Fruit fly (Drosophila melanogaster) whole organism, adult: ENCODE results near the gene CG8677.

Experiments used
- CG12768 ChIP-seq: fragments of 200-800 bp; sonication (Bioruptor generic); optimal IDR thresholded peaks from 2 replicates; lab custom pipeline; 2017; ENCODE audit warnings: missing biosample characterization, missing genetic modification characterization, mild to moderate bottlenecking, moderate library complexity, missing genetic modification reagents
- CG1620 ChIP-seq: fragments of 200-800 bp; sonication (Bioruptor generic); optimal IDR thresholded peaks from 2 replicates; lab custom pipeline; 2016; ENCODE audit warnings: missing biosample characterization, missing genetic modification characterization
- CG33017 ChIP-seq: fragments of 200-800 bp; sonication (Bioruptor generic); optimal IDR thresholded peaks from 2 replicates; lab custom pipeline; 2018; ENCODE audit warnings: missing biosample characterization, mild to moderate bottlenecking, missing genetic modification characterization, moderate library complexity
- CG5204 ChIP-seq: fragments of 200-800 bp; sonication (Bioruptor generic); optimal IDR thresholded peaks from 2 replicates; lab custom pipeline; 2016; ENCODE audit warnings: missing biosample characterization, missing genetic modification characterization
- Crg-1 ChIP-seq: fragments of 200-800 bp; sonication (Bioruptor generic); optimal IDR thresholded peaks from 2 replicates; lab custom pipeline; 2016; ENCODE audit warnings: missing biosample characterization, missing genetic modification characterization
- Hr96 ChIP-seq: fragments of 200-800 bp; sonication (Bioruptor generic); optimal IDR thresholded peaks from 2 replicates; lab custom pipeline; 2016; ENCODE audit warnings: missing biosample characterization, missing genetic modification characterization
- bab1 ChIP-seq: fragments of 200-800 bp; sonication (Bioruptor generic); optimal IDR thresholded peaks from 3 replicates; lab custom pipeline; 2019; ENCODE audit warnings: missing biosample characterization, mild to moderate bottlenecking, missing genetic modification characterization, moderate library complexity
- cnc ChIP-seq, 2 experiments: fragments of >200 bp; optimal IDR thresholded peaks; 2 replicates each; lab custom pipeline; 2017
- kay ChIP-seq: fragments of 200-800 bp; sonication (Bioruptor generic); peaks from one replicate; lab custom pipeline; 2016; ENCODE audit warnings: missing biosample characterization, missing genetic modification characterization, borderline replicate concordance
- pad ChIP-seq: fragments of 200-800 bp; sonication (Bioruptor generic); optimal IDR thresholded peaks from 3 replicates; lab custom pipeline; 2017; ENCODE audit warnings: missing biosample characterization, missing genetic modification characterization, mild to moderate bottlenecking, moderate library complexity, missing genetic modification reagents
- tj ChIP-seq: fragments of 200-800 bp; sonication (Bioruptor generic); optimal IDR thresholded peaks from 3 replicates; lab custom pipeline; 2017; ENCODE audit warnings: missing biosample characterization, mild to moderate bottlenecking, missing genetic modification characterization, moderate library complexity

DNA sequence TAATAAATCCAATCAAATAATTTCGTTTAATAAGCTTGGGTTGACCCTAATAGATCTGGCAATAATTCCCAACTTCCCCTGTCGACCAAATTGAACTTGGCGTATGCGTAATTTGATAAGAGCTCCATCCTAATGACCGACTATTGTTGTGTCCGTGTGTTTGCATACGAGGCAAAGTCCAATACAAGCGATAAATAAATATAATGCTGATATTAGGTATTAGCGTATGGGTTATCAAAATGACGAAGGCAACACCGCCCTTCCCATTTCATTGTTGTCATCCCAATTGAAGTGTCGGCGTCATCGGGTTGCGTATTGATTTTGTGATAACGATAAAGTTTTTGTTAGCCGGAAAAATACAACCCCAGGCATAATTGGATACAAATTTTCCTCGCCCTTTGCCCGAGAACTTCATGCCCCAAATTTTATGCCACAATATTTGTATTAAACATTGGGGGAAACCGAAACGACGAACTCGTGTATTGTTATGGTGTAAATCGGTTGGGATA, 31.8 kb upstream of the CG8677 start:
- no peak for TF ChIP-seq CG12768 (GFP tag; lab: Kevin White, UChicago)
- no peak for TF ChIP-seq CG1620 (GFP tag; lab: Kevin White, UChicago)
- no peak for TF ChIP-seq bab1 (GFP tag; lab: Kevin White, UChicago)
- no peak for TF ChIP-seq cnc (optimal IDR thresholded peaks at IDR 0.05; lab: Kevin White, UChicago)
- no peak for TF ChIP-seq tj (GFP tag; lab: Kevin White, UChicago)
- TF ChIP-seq Crg-1 (GFP tag; lab: Kevin White, UChicago), result no peak
- no peak for TF ChIP-seq Hr96 (GFP tag; lab: Kevin White, UChicago)
- TF ChIP-seq kay (GFP tag; lab: Kevin White, UChicago), result no peak
- no peak for TF ChIP-seq CG5204 (GFP tag; lab: Kevin White, UChicago)
- no peak for TF ChIP-seq pad (GFP tag; lab: Kevin White, UChicago)
- TF ChIP-seq CG33017 (tag; lab: Kevin White, UChicago), result no peak
